ENCODE assay signal across 4 worm cellular contexts in genomic region chrIII:9472464-9472863, ce11.
A peak's percentile ranks its signal among the peaks of the same experiment; 100 is the strongest.
TF ChIP-seq lines count a peak whose summit lies in the region.

No protein-coding gene starts in this region.

TF ChIP-seq in whole organism, L2 larva, 48 proteins besides CTCF, POLR2A, EP300 and RAD21:
- TF ChIP-seq peb-1 (tag; optimal IDR thresholded peaks at IDR 0.05; lab: Kevin White, UChicago) (no peak), fos-1 (tag; optimal IDR thresholded peaks at IDR 0.05; lab: Kevin White, UChicago) (peak; percentile 63)
TF ChIP-seq in whole organism, L2 larva: peak in this region for 1.

TF ChIP-seq in whole organism, L3 larva, 47 proteins besides CTCF, POLR2A, EP300 and RAD21:
- TF ChIP-seq elt-2 (tag; optimal IDR thresholded peaks at IDR 0.05; lab: Kevin White, UChicago) = peak; percentile 44
- TF ChIP-seq eor-1 (tag; optimal IDR thresholded peaks at IDR 0.05; lab: Kevin White, UChicago) = no peak
- TF ChIP-seq snpc-4 (tag; optimal IDR thresholded peaks at IDR 0.05; lab: Kevin White, UChicago) = no peak
- TF ChIP-seq nhr-77 (tag; optimal IDR thresholded peaks at IDR 0.05; lab: Kevin White, UChicago) = no peak
- TF ChIP-seq pha-4 (tag; optimal IDR thresholded peaks at IDR 0.05; lab: Kevin White, UChicago) = no peak
- no peak for TF ChIP-seq fos-1 (tag; optimal IDR thresholded peaks at IDR 0.05; lab: Kevin White, UChicago)
- TF ChIP-seq nhr-28 (tag; optimal IDR thresholded peaks at IDR 0.05; lab: Kevin White, UChicago) = no peak
- no peak for TF ChIP-seq nhr-237 (tag; optimal IDR thresholded peaks at IDR 0.05; lab: Kevin White, UChicago)
- no peak for TF ChIP-seq R02D3.7 (tag; optimal IDR thresholded peaks at IDR 0.05; lab: Kevin White, UChicago)

TF ChIP-seq in whole organism, L4 larva, 104 proteins besides CTCF, POLR2A, EP300 and RAD21:
- peak; percentile 64 for TF ChIP-seq pqm-1 (tag; optimal IDR thresholded peaks at IDR 0.05; lab: Kevin White, UChicago)
- peak; percentile 19; the same call in 1 of the 2 replicates for TF ChIP-seq dmd-6 (GFP tag; IDR thresholded peaks at IDR 0.05; lab: Robert Waterston, UW)
- TF ChIP-seq fkh-10 (GFP tag; optimal IDR thresholded peaks at IDR 0.05; lab: Kevin White, UChicago) = no peak
- TF ChIP-seq daf-16 (GFP tag; optimal IDR thresholded peaks at IDR 0.05; lab: Kevin White, UChicago) = no peak
- TF ChIP-seq daf-16 (tag; optimal IDR thresholded peaks at IDR 0.05; lab: Kevin White, UChicago) = peak; percentile 29
TF ChIP-seq in whole organism, L4 larva: peak in this region for 3.

TF ChIP-seq in whole organism, young adult, 124 proteins besides CTCF, POLR2A, EP300 and RAD21:
- peak; percentile 76 for TF ChIP-seq nhr-80 (tag; optimal IDR thresholded peaks at IDR 0.05; lab: Kevin White, UChicago)
- no peak for TF ChIP-seq Y79H2A.3 (GFP tag; conservative IDR thresholded peaks at IDR 0.05; lab: Robert Waterston, UW)
